Comparison of ENCODE assay signal across 1 fruit fly cellular context in genomic region chr3L:7868581-7869236, dm6.
TF ChIP-seq lines count a peak whose summit lies in the region.

TSS of gene CG32365 (plus strand) at chr3L:7869042.

TF ChIP-seq in whole organism, embryonic, 481 proteins besides CTCF, POLR2A, EP300 and RAD21 (continued from another document):
- TF ChIP-seq tap (tag; optimal IDR thresholded peaks at IDR 0.05; lab: Kevin White, UChicago) (peak; percentile 32), CG12155 (GFP tag; optimal IDR thresholded peaks at IDR 0.05; lab: Kevin White, UChicago) (no peak), CG1603 (tag; optimal IDR thresholded peaks at IDR 0.05; lab: Kevin White, UChicago) (peak; percentile 36), CG2199 (GFP tag; IDR thresholded peaks at IDR 0.05; lab: Robert Waterston, UW) (0 out of 3 replicates have a peak, but pooled peaks have one; percentile 50), rib (GFP tag; IDR thresholded peaks at IDR 0.05; lab: Robert Waterston, UW) (no peak), Med (GFP tag; lab: Kevin White, UChicago) (peak; percentile 88), hkb (optimal IDR thresholded peaks at IDR 0.05; lab: Kevin White, UChicago) (no peak), hkb (GFP tag; IDR thresholded peaks at IDR 0.05; lab: Robert Waterston, UW) (peak; percentile 36; the same call in 1 of the 2 replicates), schlank (tag; optimal IDR thresholded peaks at IDR 0.05; lab: Kevin White, UChicago) (no peak), sug (tag; optimal IDR thresholded peaks at IDR 0.05; lab: Kevin White, UChicago) (peak; percentile 8), HmgZ (tag; optimal IDR thresholded peaks at IDR 0.05; lab: Kevin White, UChicago) (peak; percentile 23), CG10979 (tag; optimal IDR thresholded peaks at IDR 0.05; lab: Kevin White, UChicago) (no peak), dimm (GFP tag; IDR thresholded peaks at IDR 0.05; lab: Robert Waterston, UW) (no peak), slbo (GFP tag; IDR thresholded peaks at IDR 0.05; lab: Robert Waterston, UW) (peak; percentile 38; the same call in 1 of the 2 replicates), jigr1 (GFP tag; IDR thresholded peaks at IDR 0.05; lab: Robert Waterston, UW) (no peak), fu2 (GFP tag; optimal IDR thresholded peaks at IDR 0.05; lab: Kevin White, UChicago) (no peak), HLHmδ (GFP tag; optimal IDR thresholded peaks at IDR 0.05; lab: Kevin White, UChicago) (peak; percentile 6), PHDP (tag; optimal IDR thresholded peaks at IDR 0.05; lab: Kevin White, UChicago) (peak; percentile 36), Jarid2 (GFP tag; optimal IDR thresholded peaks at IDR 0.05; lab: Kevin White, UChicago) (peak; percentile 83), CG32532 (GFP tag; IDR thresholded peaks at IDR 0.05; lab: Robert Waterston, UW) (peak; percentile 57; the same call in 1 of the 2 replicates), BtbVII (GFP tag; optimal IDR thresholded peaks at IDR 0.05; lab: Kevin White, UChicago) (no peak), Nf-YC (tag; optimal IDR thresholded peaks at IDR 0.05; lab: Kevin White, UChicago) (peak; percentile 14), pzg (GFP tag; optimal IDR thresholded peaks at IDR 0.05; lab: Kevin White, UChicago) (peak; percentile 30), Rx (GFP tag; IDR thresholded peaks at IDR 0.05; lab: Robert Waterston, UW) (no peak), CG1233 (GFP tag; optimal IDR thresholded peaks at IDR 0.05; lab: Kevin White, UChicago) (peak; percentile 36), CG31224 (GFP tag; IDR thresholded peaks at IDR 0.05; lab: Robert Waterston, UW) (0 out of 2 replicates have a peak, but pooled peaks have one; percentile 22), MTF-1 (GFP tag; optimal IDR thresholded peaks at IDR 0.05; lab: Kevin White, UChicago; ENCODE audit: borderline replicate concordance) (peak; percentile 21), CG8089 (GFP tag; optimal IDR thresholded peaks at IDR 0.05; lab: Kevin White, UChicago) (peak; percentile 12), CG3163 (GFP tag; optimal IDR thresholded peaks at IDR 0.05; lab: Kevin White, UChicago) (peak; percentile 1), Rfx (GFP tag; IDR thresholded peaks at IDR 0.05; lab: Robert Waterston, UW) (peak; percentile 68), Bgb (GFP tag; IDR thresholded peaks at IDR 0.05; lab: Robert Waterston, UW; ENCODE audit: partially characterized antibody) (peak; percentile 75), CG6254 (GFP tag; optimal IDR thresholded peaks at IDR 0.05; lab: Kevin White, UChicago) (peak; percentile 99), gcm (GFP tag; optimal IDR thresholded peaks at IDR 0.05; lab: Kevin White, UChicago) (peak; percentile 6), Tbp (GFP tag; optimal IDR thresholded peaks at IDR 0.05; lab: Kevin White, UChicago) (no peak), nerfin-2 (GFP tag; IDR thresholded peaks at IDR 0.05; lab: Robert Waterston, UW; ENCODE audit: partially characterized antibody) (0 out of 2 replicates have a peak, but pooled peaks have one; percentile 14), B-H2 (GFP tag; optimal IDR thresholded peaks at IDR 0.05; lab: Kevin White, UChicago) (peak; percentile 26), CG8290 (GFP tag; optimal IDR thresholded peaks at IDR 0.05; lab: Kevin White, UChicago) (no peak), CG8290 (tag; optimal IDR thresholded peaks at IDR 0.05; lab: Kevin White, UChicago) (peak in 1 of 2 experiments; percentile 67), gfzf (GFP tag; optimal IDR thresholded peaks at IDR 0.05; lab: Kevin White, UChicago) (peak; percentile 25), CG14667 (GFP tag; IDR thresholded peaks at IDR 0.05; lab: Robert Waterston, UW) (no peak), pum (GFP tag; optimal IDR thresholded peaks at IDR 0.05; lab: Kevin White, UChicago) (no peak), chinmo (GFP tag; IDR thresholded peaks at IDR 0.05; lab: Robert Waterston, UW; ENCODE audit: partially characterized antibody) (peak; percentile 68; the same call in 1 of the 4 replicates), CG6854 (GFP tag; optimal IDR thresholded peaks at IDR 0.05; lab: Kevin White, UChicago) (peak; percentile 5), Fer2 (tag; optimal IDR thresholded peaks at IDR 0.05; lab: Kevin White, UChicago) (no peak), CG16779 (GFP tag; IDR thresholded peaks at IDR 0.05; lab: Robert Waterston, UW) (no peak), aop (GFP tag; IDR thresholded peaks at IDR 0.05; lab: Robert Waterston, UW) (no peak), CG9817 (tag; optimal IDR thresholded peaks at IDR 0.05; lab: Kevin White, UChicago) (no peak), Dip2 (GFP tag; IDR thresholded peaks at IDR 0.05; lab: Robert Waterston, UW) (no peak), CG15269 (tag; optimal IDR thresholded peaks at IDR 0.05; lab: Kevin White, UChicago) (peak; percentile 1), CG10543 (GFP tag; optimal IDR thresholded peaks at IDR 0.05; lab: Kevin White, UChicago) (peak; percentile 18), CG2120 (GFP tag; optimal IDR thresholded peaks at IDR 0.05; lab: Kevin White, UChicago) (peak; percentile 10), CG12942 (GFP tag; optimal IDR thresholded peaks at IDR 0.05; lab: Kevin White, UChicago) (no peak), seq (GFP tag; IDR thresholded peaks at IDR 0.05; lab: Robert Waterston, UW) (peak; percentile 22; the same call in 1 of the 2 replicates), CG17359 (tag; optimal IDR thresholded peaks at IDR 0.05; lab: Kevin White, UChicago) (peak; percentile 42), CG1024 (GFP tag; IDR thresholded peaks at IDR 0.05; lab: Robert Waterston, UW) (no peak), CG17829 (tag; optimal IDR thresholded peaks at IDR 0.05; lab: Kevin White, UChicago) (peak; percentile 27), Hsf (GFP tag; optimal IDR thresholded peaks at IDR 0.05; lab: Kevin White, UChicago) (no peak), CG13424 (tag; optimal IDR thresholded peaks at IDR 0.05; lab: Kevin White, UChicago) (peak; percentile 4), CG8388 (GFP tag; optimal IDR thresholded peaks at IDR 0.05; lab: Kevin White, UChicago) (peak; percentile 90), CG1792 (GFP tag; optimal IDR thresholded peaks at IDR 0.05; lab: Kevin White, UChicago) (no peak), CG31441 (GFP tag; IDR thresholded peaks at IDR 0.05; lab: Robert Waterston, UW) (peak; percentile 14; the same call in 1 of the 2 replicates), nmo (GFP tag; optimal IDR thresholded peaks at IDR 0.05; lab: Kevin White, UChicago) (no peak), CG12769 (tag; optimal IDR thresholded peaks at IDR 0.05; lab: Kevin White, UChicago) (peak; percentile 59), CG17568 (GFP tag; optimal IDR thresholded peaks at IDR 0.05; lab: Kevin White, UChicago) (peak; percentile 90), lab (GFP tag; optimal IDR thresholded peaks at IDR 0.05; lab: Kevin White, UChicago) (peak; percentile 47), CG9932 (GFP tag; IDR thresholded peaks at IDR 0.05; lab: Robert Waterston, UW) (peak; percentile 17; the same call in 1 of the 2 replicates), CrebB (tag; optimal IDR thresholded peaks at IDR 0.05; lab: Kevin White, UChicago) (peak; percentile 46), caup (GFP tag; optimal IDR thresholded peaks at IDR 0.05; lab: Kevin White, UChicago; ENCODE audit: severe bottlenecking) (peak; percentile 19), Mad (GFP tag; optimal IDR thresholded peaks at IDR 0.05; lab: Kevin White, UChicago) (no peak), az2 (GFP tag; optimal IDR thresholded peaks at IDR 0.05; lab: Kevin White, UChicago) (no peak), Mes4 (GFP tag; optimal IDR thresholded peaks at IDR 0.05; lab: Kevin White, UChicago) (no peak), ase (GFP tag; IDR thresholded peaks at IDR 0.05; lab: Robert Waterston, UW) (0 out of 3 replicates have a peak, but pooled peaks have one; percentile 17), CG10654 (GFP tag; optimal IDR thresholded peaks at IDR 0.05; lab: Kevin White, UChicago) (no peak), prd (optimal IDR thresholded peaks at IDR 0.05; lab: Kevin White, UChicago) (no peak), prd (GFP tag; IDR thresholded peaks at IDR 0.05; lab: Robert Waterston, UW) (no peak), hth (optimal IDR thresholded peaks at IDR 0.05; lab: Kevin White, UChicago) (no peak), CG13287 (GFP tag; IDR thresholded peaks at IDR 0.05; lab: Robert Waterston, UW; ENCODE audit: partially characterized antibody) (peak; percentile 64), abd-A (tag; optimal IDR thresholded peaks at IDR 0.05; lab: Kevin White, UChicago) (peak; percentile 45), mld (GFP tag; IDR thresholded peaks at IDR 0.05; lab: Robert Waterston, UW; ENCODE audit: partially characterized antibody) (0 out of 3 replicates have a peak, but pooled peaks have one; percentile 6), grau (tag; optimal IDR thresholded peaks at IDR 0.05; lab: Kevin White, UChicago) (peak; percentile 52), Dp (GFP tag; optimal IDR thresholded peaks at IDR 0.05; lab: Kevin White, UChicago) (peak; percentile 62), CG11695 (GFP tag; IDR thresholded peaks at IDR 0.05; lab: Robert Waterston, UW) (peak; percentile 6; the same call in 1 of the 3 replicates), row (GFP tag; IDR thresholded peaks at IDR 0.05; lab: Robert Waterston, UW) (peak; percentile 30; the same call in 1 of the 3 replicates), zf30C (GFP tag; optimal IDR thresholded peaks at IDR 0.05; lab: Kevin White, UChicago) (peak; percentile 5), HLH4C (GFP tag; IDR thresholded peaks at IDR 0.05; lab: Robert Waterston, UW; ENCODE audit: partially characterized antibody) (peak; percentile 51; the same call in 2 of the 3 replicates), CG2678 (tag; optimal IDR thresholded peaks at IDR 0.05; lab: Kevin White, UChicago) (peak; percentile 32), Hr51 (GFP tag; optimal IDR thresholded peaks at IDR 0.05; lab: Kevin White, UChicago) (no peak), CG9437 (GFP tag; optimal IDR thresholded peaks at IDR 0.05; lab: Kevin White, UChicago) (no peak), CG7987 (GFP tag; optimal IDR thresholded peaks at IDR 0.05; lab: Kevin White, UChicago) (peak; percentile 4), CG17328 (GFP tag; IDR thresholded peaks at IDR 0.05; lab: Robert Waterston, UW) (peak; percentile 9; the same call in 1 of the 2 replicates), CG34224 (GFP tag; IDR thresholded peaks at IDR 0.05; lab: Robert Waterston, UW; ENCODE audit: partially characterized antibody) (0 out of 3 replicates have a peak, but pooled peaks have one; percentile 45), unpg (GFP tag; optimal IDR thresholded peaks at IDR 0.05; lab: Kevin White, UChicago) (peak; percentile 35), da (GFP tag; optimal IDR thresholded peaks at IDR 0.05; lab: Kevin White, UChicago) (no peak), Meics (GFP tag; optimal IDR thresholded peaks at IDR 0.05; lab: Kevin White, UChicago) (peak; percentile 43), CG4404 (GFP tag; IDR thresholded peaks at IDR 0.05; lab: Robert Waterston, UW) (no peak), ssp (GFP tag; IDR thresholded peaks at IDR 0.05; lab: Robert Waterston, UW) (no peak), phol (tag; optimal IDR thresholded peaks at IDR 0.05; lab: Kevin White, UChicago) (no peak), CG3281 (GFP tag; optimal IDR thresholded peaks at IDR 0.05; lab: Kevin White, UChicago) (peak; percentile 23), Dad (GFP tag; optimal IDR thresholded peaks at IDR 0.05; lab: Kevin White, UChicago) (no peak), trem (tag; optimal IDR thresholded peaks at IDR 0.05; lab: Kevin White, UChicago) (peak; percentile 5), CG17385 (GFP tag; optimal IDR thresholded peaks at IDR 0.05; lab: Kevin White, UChicago) (peak; percentile 7), CG31388 (GFP tag; optimal IDR thresholded peaks at IDR 0.05; lab: Kevin White, UChicago) (no peak), CG12659 (GFP tag; optimal IDR thresholded peaks at IDR 0.05; lab: Kevin White, UChicago) (peak; percentile 46), CG8359 (GFP tag; optimal IDR thresholded peaks at IDR 0.05; lab: Kevin White, UChicago; ENCODE audit: borderline replicate concordance) (peak; percentile 37), CG13894 (tag; optimal IDR thresholded peaks at IDR 0.05; lab: Kevin White, UChicago) (peak; percentile 45)
